Fruit fly (Drosophila melanogaster): ENCODE measurements around the gene ChAT.
A peak's percentile ranks its signal among the peaks of the same experiment; 100 is the strongest.

Gene ChAT

dm6 chr3R:18728368-18728767 is 23.1 kb downstream of the ChAT start, which contains the start of gene CG7715:
CG7715 (minus strand) TSS chr3R:18728468.
- TF ChIP-seq CG4318 (GFP tag; optimal IDR thresholded peaks at IDR 0.05) (no peak), Hr4 (GFP tag; optimal IDR thresholded peaks at IDR 0.05) (no peak)

dm6 chr3R:18731241-18731640 is 25.9 kb downstream of the ChAT start:
- TF ChIP-seq CG6792 (GFP tag; optimal IDR thresholded peaks at IDR 0.05) (no peak), CG10669 (GFP tag; optimal IDR thresholded peaks at IDR 0.05) (no peak), CG10631 (GFP tag; optimal IDR thresholded peaks at IDR 0.05) (no peak), cyc (GFP tag; optimal IDR thresholded peaks at IDR 0.05) (no peak), Sox14 (GFP tag; optimal IDR thresholded peaks at IDR 0.05) (no peak), CG1621 (tag; optimal IDR thresholded peaks at IDR 0.05) (no peak), Smox (GFP tag; optimal IDR thresholded peaks at IDR 0.05) (no peak), ss (GFP tag; optimal IDR thresholded peaks at IDR 0.05) (no peak), CG3032 (tag; optimal IDR thresholded peaks at IDR 0.05) (no peak), CG34406 (GFP tag; optimal IDR thresholded peaks at IDR 0.05) (no peak), fkh (GFP tag; optimal IDR thresholded peaks at IDR 0.05) (no peak), Gug (GFP tag; IDR thresholded peaks at IDR 0.05) (no peak), fd85E (GFP tag; optimal IDR thresholded peaks at IDR 0.05) (no peak), Hr38 (GFP tag; optimal IDR thresholded peaks at IDR 0.05) (no peak), dsx (GFP tag; optimal IDR thresholded peaks at IDR 0.05; ENCODE audit: poor library complexity, severe bottlenecking) (no peak), Eip93F (GFP tag; optimal IDR thresholded peaks at IDR 0.05) (no peak), Eip75B (GFP tag; optimal IDR thresholded peaks at IDR 0.05) (no peak), CG6854 (GFP tag; optimal IDR thresholded peaks at IDR 0.05) (no peak)

- TF ChIP-seq Sox102F (GFP tag; optimal IDR thresholded peaks at IDR 0.05) (no peak), lz (GFP tag; optimal IDR thresholded peaks at IDR 0.05) (no peak), esn (GFP tag; optimal IDR thresholded peaks at IDR 0.05) (no peak), CG1621 (tag; optimal IDR thresholded peaks at IDR 0.05) (no peak), salr (GFP tag; optimal IDR thresholded peaks at IDR 0.05) (no peak), Eip78C (GFP tag) (no peak), CG9139 (GFP tag; optimal IDR thresholded peaks at IDR 0.05) (no peak), Ets96B (tag; optimal IDR thresholded peaks at IDR 0.05) (no peak), Sox15 (GFP tag; optimal IDR thresholded peaks at IDR 0.05) (no peak), CG6854 (GFP tag; optimal IDR thresholded peaks at IDR 0.05) (no peak), CG16779 (tag; optimal IDR thresholded peaks at IDR 0.05) (no peak), Hr38 (GFP tag; optimal IDR thresholded peaks at IDR 0.05) (no peak), topi (GFP tag; optimal IDR thresholded peaks at IDR 0.05) (no peak), CG31627 (GFP tag; optimal IDR thresholded peaks at IDR 0.05) (no peak), Sox14 (GFP tag; optimal IDR thresholded peaks at IDR 0.05) (no peak), CG32006 (GFP tag; optimal IDR thresholded peaks at IDR 0.05) (no peak)
These were observed 27.1 kb downstream of the ChAT start, which contains the start of gene CG14302 for dm6 chr3R:18732381-18732780. CG14302 (plus strand) TSS chr3R:18732681.

- peak; percentile 63 for TF ChIP-seq svp (GFP tag)
- TF ChIP-seq CG7368 (GFP tag; optimal IDR thresholded peaks at IDR 0.05), result no peak
- no peak for TF ChIP-seq CG34406 (GFP tag; optimal IDR thresholded peaks at IDR 0.05)
- no peak for TF ChIP-seq CG16779 (tag; optimal IDR thresholded peaks at IDR 0.05)
These were observed 28.3 kb downstream of the ChAT start for dm6 chr3R:18733580-18733979.

dm6 chr3R:18738086-18738485 is 32.8 kb downstream of the ChAT start:
- no peak for TF ChIP-seq CG1621 (tag; optimal IDR thresholded peaks at IDR 0.05)
- no peak for TF ChIP-seq CG11902 (GFP tag; optimal IDR thresholded peaks at IDR 0.05)
